Worm (Caenorhabditis elegans) whole organism, L1 larva: Measurements from ENCODE around the gene srx-6.

ENCODE experiments used
- fkh-10 ChIP-seq: sonication (generic microtip); optimal IDR thresholded peaks from 2 replicates; lab custom pipeline; 2017; ENCODE audit warnings: missing biosample characterization, missing genetic modification reagents, missing genetic modification characterization
- fkh-8 ChIP-seq: sonication (generic microtip); optimal IDR thresholded peaks from 2 replicates; lab custom pipeline; 2016; ENCODE audit warnings: mild to moderate bottlenecking, missing genetic modification characterization, missing compliant biosample characterization
- lin-39 ChIP-seq: fragments of 150-350 bp; optimal IDR thresholded peaks from 2 replicates; lab custom pipeline; 2014; ENCODE audit warnings: missing biosample characterization, missing genetic modification reagents, missing genetic modification characterization
- snpc-4 ChIP-seq: fragments of 150-350 bp; optimal IDR thresholded peaks from 2 replicates; lab custom pipeline; 2014; ENCODE audit warnings: missing biosample characterization, missing genetic modification characterization
- sox-4 ChIP-seq: sonication (generic microtip); optimal IDR thresholded peaks from 2 replicates; lab custom pipeline; 2016; ENCODE audit warnings: missing genetic modification characterization, missing compliant biosample characterization

DNA sequence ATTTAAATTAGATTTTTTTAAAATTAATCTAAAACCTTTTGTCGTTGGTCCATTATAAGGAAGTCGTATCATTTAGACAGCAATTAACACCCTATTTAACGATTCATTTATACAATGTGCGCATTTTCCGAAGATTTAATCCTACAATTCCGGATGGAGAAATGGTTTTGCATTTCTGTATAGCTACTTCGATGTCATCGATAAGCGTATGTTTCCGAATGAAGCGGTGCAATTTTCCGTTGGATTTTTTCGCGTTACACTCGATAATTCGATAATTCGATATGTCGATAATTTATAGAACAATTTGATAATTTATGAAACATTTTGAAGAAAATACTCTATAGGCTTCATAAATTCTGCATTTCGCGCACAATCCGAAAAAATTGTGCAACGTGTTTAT is 38.1 kb downstream of the srx-6 start, which contains the start of gene C13A2.10:
- no peak for TF ChIP-seq snpc-4 (tag; lab: Kevin White, UChicago)
- no peak for TF ChIP-seq sox-4 (tag; lab: Kevin White, UChicago)
- no peak for TF ChIP-seq fkh-10 (GFP tag; lab: Kevin White, UChicago)
- TF ChIP-seq fkh-8 (tag; lab: Kevin White, UChicago) = no peak
- no peak for TF ChIP-seq lin-39 (tag; lab: Kevin White, UChicago)
